Fruit fly (Drosophila melanogaster) whole organism, embryonic: Measurements from ENCODE around the gene CG14054.

ENCODE experiments used
- Atf-2 ChIP-seq: fragments of 200-800 bp; sonication (Bioruptor generic); optimal IDR thresholded peaks from 2 replicates; lab custom pipeline; 2016; ENCODE audit warnings: missing biosample characterization, missing genetic modification characterization
- Atf6 ChIP-seq: fragments of 200-800 bp; sonication (Bioruptor generic); IDR thresholded peaks from 2 replicates; pipeline ENCODE4 v1.3.6; 2022; ENCODE audit warnings: missing biosample characterization, missing genetic modification characterization
- Awh ChIP-seq: fragments of 200-800 bp; sonication (Bioruptor generic); IDR thresholded peaks from 2 replicates; pipeline ENCODE4, ENCODE4 v1.3.6; 2022; ENCODE audit warnings: missing biosample characterization, missing genetic modification characterization
- CG10543 ChIP-seq: fragments of 200-800 bp; sonication (Bioruptor generic); optimal IDR thresholded peaks from 3 replicates; lab custom pipeline; 2017; ENCODE audit warnings: missing biosample characterization, mild to moderate bottlenecking, missing genetic modification characterization, moderate library complexity
- CG10565 ChIP-seq: fragments of 200-800 bp; sonication (Bioruptor generic); optimal IDR thresholded peaks from 3 replicates; lab custom pipeline; 2016; ENCODE audit warnings: missing biosample characterization, mild to moderate bottlenecking, missing genetic modification characterization
- CG11696 ChIP-seq: fragments of 200-800 bp; sonication (Bioruptor generic); IDR thresholded peaks from 2 replicates; pipeline ENCODE4 v1.3.6; 2022; ENCODE audit warnings: missing biosample characterization, missing genetic modification characterization
- CG12155 ChIP-seq: fragments of 200-800 bp; sonication (Bioruptor generic); optimal IDR thresholded peaks from 3 replicates; lab custom pipeline; 2016; ENCODE audit warnings: missing biosample characterization, missing genetic modification characterization
- CG12299 ChIP-seq: fragments of 200-800 bp; sonication (Bioruptor generic); optimal IDR thresholded peaks from 2 replicates; lab custom pipeline; 2018; ENCODE audit warnings: missing biosample characterization, mild to moderate bottlenecking, missing genetic modification characterization
- CG12769 ChIP-seq: fragments of 200-800 bp; sonication (Bioruptor generic); optimal IDR thresholded peaks from 2 replicates; lab custom pipeline; 2019; ENCODE audit warnings: missing biosample characterization, mild to moderate bottlenecking, missing genetic modification characterization, moderate library complexity
- CG15514 ChIP-seq: fragments of 200-800 bp; sonication (Bioruptor generic); optimal IDR thresholded peaks from 3 replicates; lab custom pipeline; 2017; ENCODE audit warnings: missing biosample characterization, missing genetic modification characterization, mild to moderate bottlenecking, moderate library complexity, missing genetic modification reagents
- CG17328 ChIP-seq: fragments of 200-800 bp; sonication (Bioruptor generic); IDR thresholded peaks from 2 replicates; pipeline ENCODE4 v1.3.6; 2022; ENCODE audit warnings: missing biosample characterization, missing genetic modification characterization
- CG17912 ChIP-seq: fragments of 200-800 bp; sonication (Bioruptor generic); optimal IDR thresholded peaks from 2 replicates; lab custom pipeline; 2018; ENCODE audit warnings: missing biosample characterization, mild to moderate bottlenecking, missing genetic modification characterization
- CG32767 ChIP-seq: fragments of 200-800 bp; sonication (Bioruptor generic); IDR thresholded peaks from 2 replicates; pipeline ENCODE4 v1.3.6; 2022; ENCODE audit warnings: missing biosample characterization, missing genetic modification characterization
- CG3407 ChIP-seq: fragments of 200-800 bp; sonication (Bioruptor generic); optimal IDR thresholded peaks from 2 replicates; lab custom pipeline; 2018; ENCODE audit warnings: missing biosample characterization, mild to moderate bottlenecking, missing genetic modification characterization
- CG4707 ChIP-seq: fragments of 200-800 bp; sonication (Bioruptor generic); optimal IDR thresholded peaks from 2 replicates; lab custom pipeline; 2018; ENCODE audit warnings: missing biosample characterization, mild to moderate bottlenecking, missing genetic modification characterization, moderate library complexity
- CG7556 ChIP-seq: fragments of 200-800 bp; sonication (Bioruptor generic); optimal IDR thresholded peaks from 2 replicates; lab custom pipeline; 2017; ENCODE audit warnings: missing biosample characterization, mild to moderate bottlenecking, missing genetic modification characterization
- CG7928 ChIP-seq: fragments of 200-800 bp; sonication (Bioruptor generic); optimal IDR thresholded peaks from 2 replicates; lab custom pipeline; 2017; ENCODE audit warnings: missing biosample characterization, mild to moderate bottlenecking, missing genetic modification characterization
- CG8765 ChIP-seq: fragments of 200-800 bp; sonication (Bioruptor generic); IDR thresholded peaks from 2 replicates; pipeline ENCODE4 v1.3.6; 2022; ENCODE audit warnings: missing biosample characterization, missing genetic modification characterization
- Dad ChIP-seq: fragments of 200-800 bp; sonication (Bioruptor generic); optimal IDR thresholded peaks from 3 replicates; lab custom pipeline; 2016; ENCODE audit warnings: missing biosample characterization, missing genetic modification characterization
- Gsc ChIP-seq: fragments of 200-800 bp; sonication (Bioruptor generic); IDR thresholded peaks from 2 replicates; pipeline ENCODE4 v1.3.6; 2022; ENCODE audit warnings: missing biosample characterization, missing genetic modification characterization
- HLH4C ChIP-seq: fragments of 200-800 bp; sonication (Bioruptor generic); IDR thresholded peaks from 3 replicates; pipeline ENCODE4 v1.3.6; 2022; ENCODE audit warnings: missing biosample characterization, missing genetic modification characterization; ENCODE audit not compliant: partially characterized antibody
- Hey ChIP-seq: fragments of 200-800 bp; sonication (Bioruptor generic); optimal IDR thresholded peaks from 3 replicates; lab custom pipeline; 2018; ENCODE audit warnings: missing biosample characterization, mild to moderate bottlenecking, missing genetic modification characterization
- Hmx ChIP-seq: fragments of 200-800 bp; sonication (Bioruptor generic); optimal IDR thresholded peaks from 2 replicates; lab custom pipeline; 2016; ENCODE audit warnings: missing biosample characterization, missing genetic modification characterization
- Med ChIP-seq: fragments of 200-800 bp; sonication (Bioruptor generic); peaks from one replicate; lab custom pipeline; 2016; ENCODE audit warnings: missing biosample characterization, missing genetic modification characterization, mild to moderate bottlenecking, inconsistent platforms, moderate library complexity
- PHDP ChIP-seq: fragments of 200-800 bp; sonication (Bioruptor generic); optimal IDR thresholded peaks from 3 replicates; lab custom pipeline; 2018; ENCODE audit warnings: missing biosample characterization, mild to moderate bottlenecking, missing genetic modification characterization, moderate library complexity
- Rfx ChIP-seq: fragments of 200-800 bp; sonication (Bioruptor generic); IDR thresholded peaks from 2 replicates; pipeline ENCODE4 v1.3.6; 2022; ENCODE audit warnings: missing biosample characterization, missing genetic modification characterization
- Sry-δ ChIP-seq: fragments of 200-800 bp; sonication (Bioruptor generic); optimal IDR thresholded peaks from 2 replicates; lab custom pipeline; 2016; ENCODE audit warnings: missing biosample characterization, missing genetic modification characterization
- Stat92E ChIP-seq, 3 experiments: fragments of >200 bp in 2 of 3; fragments of 200-800 bp in 1 of 3; sonication (Bioruptor generic) in 1 of 3; optimal IDR thresholded peaks; 2 replicates each; lab custom pipeline; 2017 to 2019; ENCODE audit warnings: missing biosample characterization in 3 of 3, missing genetic modification characterization in 3 of 3, mild to moderate bottlenecking in 1 of 3, moderate library complexity in 1 of 3
- al ChIP-seq: fragments of 200-800 bp; sonication (Bioruptor generic); IDR thresholded peaks from 2 replicates; pipeline ENCODE4 v1.3.6; 2022; ENCODE audit warnings: missing biosample characterization, missing genetic modification characterization
- bbx ChIP-seq: fragments of 200-800 bp; sonication (Bioruptor generic); IDR thresholded peaks from 2 replicates; pipeline ENCODE4 v1.3.6; 2022; ENCODE audit warnings: missing biosample characterization, missing genetic modification characterization; ENCODE audit not compliant: partially characterized antibody
- bowl ChIP-seq: fragments of 200-800 bp; sonication (Bioruptor generic); IDR thresholded peaks from 2 replicates; pipeline ENCODE4 v1.3.6; 2022; ENCODE audit warnings: missing biosample characterization, missing genetic modification characterization
- chinmo ChIP-seq: fragments of 200-800 bp; sonication (Bioruptor generic); IDR thresholded peaks from 4 replicates; pipeline ENCODE4 v1.3.6; 2022; ENCODE audit warnings: missing biosample characterization, missing genetic modification characterization; ENCODE audit not compliant: partially characterized antibody
- chm ChIP-seq: fragments of 200-800 bp; sonication (Bioruptor generic); IDR thresholded peaks from 2 replicates; pipeline ENCODE4 v1.3.6; 2022; ENCODE audit warnings: missing biosample characterization, missing genetic modification characterization
- ci ChIP-seq: fragments of 200-800 bp; sonication (Bioruptor generic); IDR thresholded peaks from 3 replicates; pipeline ENCODE4 v1.3.6; 2022; ENCODE audit warnings: missing biosample characterization, missing genetic modification characterization
- crol ChIP-seq: fragments of 200-800 bp; sonication (Bioruptor generic); IDR thresholded peaks from 2 replicates; pipeline ENCODE4 v1.3.6; 2022; ENCODE audit warnings: missing biosample characterization, missing genetic modification characterization
- disco-r ChIP-seq: fragments of 200-800 bp; sonication (Bioruptor generic); optimal IDR thresholded peaks from 2 replicates; lab custom pipeline; 2016; ENCODE audit warnings: missing biosample characterization, missing genetic modification characterization
- eve ChIP-seq, 2 experiments: fragments of >200 bp; optimal IDR thresholded peaks; 2 replicates each; lab custom pipeline; 2017; ENCODE audit warnings: missing biosample characterization in 2 of 2, missing genetic modification characterization in 2 of 2
- fd96Cb ChIP-seq: fragments of 200-800 bp; sonication (Bioruptor generic); optimal IDR thresholded peaks from 2 replicates; lab custom pipeline; 2018; ENCODE audit warnings: missing biosample characterization, mild to moderate bottlenecking, missing genetic modification characterization, moderate library complexity
- ham ChIP-seq: fragments of 200-800 bp; sonication (Bioruptor generic); IDR thresholded peaks from 2 replicates; pipeline ENCODE4 v1.3.6; 2022; ENCODE audit warnings: missing biosample characterization, missing genetic modification characterization
- her ChIP-seq: fragments of 200-800 bp; sonication (Bioruptor generic); optimal IDR thresholded peaks from 2 replicates; lab custom pipeline; 2016; ENCODE audit warnings: missing biosample characterization, missing genetic modification characterization
- insv ChIP-seq, 2 experiments: fragments of 200-800 bp; sonication (Bioruptor generic); optimal IDR thresholded peaks; 3 replicates each; lab custom pipeline; 2016 to 2018; ENCODE audit warnings: missing biosample characterization in 2 of 2, missing genetic modification characterization in 2 of 2
- luna ChIP-seq: fragments of 200-800 bp; sonication (Bioruptor generic); optimal IDR thresholded peaks from 2 replicates; lab custom pipeline; 2016; ENCODE audit warnings: missing biosample characterization, missing genetic modification characterization
- odd ChIP-seq: fragments of 200-800 bp; sonication (Bioruptor generic); optimal IDR thresholded peaks from 2 replicates; lab custom pipeline; 2017; ENCODE audit warnings: missing biosample characterization, mild to moderate bottlenecking, missing genetic modification characterization
- pan ChIP-seq, 4 experiments: fragments of >200 bp in 3 of 4; fragments of 200-800 bp in 1 of 4; sonication (Bioruptor generic) in 1 of 4; optimal IDR thresholded peaks in 3 of 4; IDR thresholded peaks in 1 of 4; 2 replicates each; pipeline versions ENCODE4 v1.3.6 to Lab custom; 2017 to 2022; ENCODE audit warnings: missing biosample characterization in 2 of 4, missing genetic modification characterization in 2 of 4, mixed read lengths in 1 of 4
- pfk ChIP-seq: fragments of 200-800 bp; sonication (Bioruptor generic); optimal IDR thresholded peaks from 2 replicates; lab custom pipeline; 2018; ENCODE audit warnings: missing biosample characterization, mild to moderate bottlenecking, missing genetic modification characterization, moderate library complexity
- pum ChIP-seq: fragments of 200-800 bp; sonication (Bioruptor generic); optimal IDR thresholded peaks from 2 replicates; lab custom pipeline; 2016; ENCODE audit warnings: missing biosample characterization, missing genetic modification characterization
- sd ChIP-seq: fragments of 200-800 bp; sonication (Bioruptor generic); optimal IDR thresholded peaks from 3 replicates; lab custom pipeline; 2018; ENCODE audit warnings: missing biosample characterization, mild to moderate bottlenecking, missing genetic modification characterization, moderate library complexity
- sens-2 ChIP-seq: fragments of 200-800 bp; sonication (Bioruptor generic); IDR thresholded peaks from 2 replicates; pipeline ENCODE4 v1.3.6; 2022; ENCODE audit warnings: missing biosample characterization, missing genetic modification characterization
- slp2 ChIP-seq: fragments of 200-800 bp; sonication (Bioruptor generic); optimal IDR thresholded peaks from 2 replicates; lab custom pipeline; 2016; ENCODE audit warnings: missing biosample characterization, missing genetic modification characterization
- sob ChIP-seq: fragments of 200-800 bp; sonication (Bioruptor generic); IDR thresholded peaks from 2 replicates; pipeline ENCODE4 v1.3.6; 2022; ENCODE audit warnings: missing biosample characterization, missing genetic modification characterization
- wdn ChIP-seq: fragments of 200-800 bp; sonication (Bioruptor generic); IDR thresholded peaks from 2 replicates; pipeline ENCODE4 v1.3.6; 2022; ENCODE audit warnings: missing biosample characterization, missing genetic modification characterization

Gene CG14054

DNA sequence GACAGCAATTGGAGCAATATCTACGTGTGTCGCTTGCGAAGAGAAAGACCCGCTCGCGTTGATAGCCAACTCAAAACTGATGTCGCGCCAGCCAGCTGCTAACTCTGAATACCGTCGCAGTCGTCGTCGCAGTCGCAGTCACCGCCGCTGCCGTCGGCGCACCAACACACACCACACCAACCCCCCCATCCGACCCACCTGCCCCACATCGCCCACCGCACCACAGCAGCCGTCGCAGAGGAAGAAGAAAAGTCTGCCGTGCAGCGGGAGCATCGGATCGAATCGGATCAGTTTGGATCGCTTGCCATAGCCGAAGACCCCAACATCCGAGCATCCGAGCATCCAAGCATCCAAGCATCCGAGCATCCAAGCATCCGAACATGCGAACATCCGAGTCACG, 29.8 kb downstream of the CG14054 start (continued):
- no peak for TF ChIP-seq CG17912
- TF ChIP-seq CG4707 (GFP tag; lab: Kevin White, UChicago): no peak
- no peak for TF ChIP-seq disco-r (GFP tag; lab: Kevin White, UChicago)
- no peak for TF ChIP-seq Atf6 (GFP tag; lab: Robert Waterston, UW)
- no peak for TF ChIP-seq pan (optimal IDR thresholded peaks at IDR 0.05; lab: Kevin White, UChicago)
- TF ChIP-seq pan (GFP tag; optimal IDR thresholded peaks at IDR 0.05 in 1 of 2, IDR thresholded peaks at IDR 0.05 in 1 of 2): no peak
- TF ChIP-seq ham: no peak
- TF ChIP-seq wdn (GFP tag; lab: Robert Waterston, UW): 0 out of 2 replicates have a peak, but pooled peaks have one; percentile 17
- TF ChIP-seq CG7928 (GFP tag; lab: Kevin White, UChicago): no peak
- no peak for TF ChIP-seq CG3407 (GFP tag; lab: Kevin White, UChicago)
- TF ChIP-seq pum (GFP tag; lab: Kevin White, UChicago): no peak
- TF ChIP-seq CG10565 (GFP tag; lab: Kevin White, UChicago): no peak
- no peak for TF ChIP-seq slp2 (GFP tag; lab: Kevin White, UChicago)
- TF ChIP-seq Med (GFP tag; lab: Kevin White, UChicago): peak; percentile 28
- no peak for TF ChIP-seq insv (GFP tag; optimal IDR thresholded peaks at IDR 0.05; lab: Kevin White, UChicago)
- no peak for TF ChIP-seq CG12299 (tag; lab: Kevin White, UChicago)
- no peak for TF ChIP-seq eve (GFP tag; optimal IDR thresholded peaks at IDR 0.05; lab: Kevin White, UChicago)
- TF ChIP-seq Gsc (GFP tag; lab: Robert Waterston, UW): no peak
- TF ChIP-seq CG8765 (GFP tag; lab: Robert Waterston, UW): no peak
- no peak for TF ChIP-seq sob (GFP tag; lab: Robert Waterston, UW)
- peak; percentile 82 for TF ChIP-seq chinmo (GFP tag; lab: Robert Waterston, UW)
- no peak for TF ChIP-seq Dad (GFP tag; lab: Kevin White, UChicago)
- no peak for TF ChIP-seq CG32767
- TF ChIP-seq Stat92E (GFP tag; optimal IDR thresholded peaks at IDR 0.05; lab: Kevin White, UChicago): no peak
- TF ChIP-seq bowl (GFP tag; lab: Robert Waterston, UW): 0 out of 2 replicates have a peak, but pooled peaks have one; percentile 24
- TF ChIP-seq fd96Cb (tag; lab: Kevin White, UChicago): no peak
- TF ChIP-seq CG12155 (GFP tag; lab: Kevin White, UChicago): no peak
- no peak for TF ChIP-seq luna (GFP tag; lab: Kevin White, UChicago)
- TF ChIP-seq CG10543 (GFP tag; lab: Kevin White, UChicago): peak; percentile 89
- TF ChIP-seq odd (GFP tag; lab: Kevin White, UChicago): peak; percentile 11
- TF ChIP-seq ci (GFP tag; lab: Robert Waterston, UW): peak; percentile 57; the same call in 2 of the 3 replicates
- TF ChIP-seq CG7556 (GFP tag; lab: Kevin White, UChicago): no peak
- no peak for TF ChIP-seq CG17328 (GFP tag; lab: Robert Waterston, UW)
- TF ChIP-seq her (GFP tag; lab: Kevin White, UChicago): no peak
- TF ChIP-seq bbx (GFP tag; lab: Robert Waterston, UW): peak; percentile 41; the same call in 1 of the 2 replicates
- TF ChIP-seq al (GFP tag; lab: Robert Waterston, UW): no peak
- TF ChIP-seq pfk (GFP tag; lab: Kevin White, UChicago): no peak
- TF ChIP-seq crol (GFP tag; lab: Robert Waterston, UW): peak; percentile 94
- no peak for TF ChIP-seq CG11696 (GFP tag; lab: Robert Waterston, UW)
- peak; percentile 37 for TF ChIP-seq sd (tag; lab: Kevin White, UChicago)
- TF ChIP-seq Rfx: peak; percentile 19
- TF ChIP-seq chm (GFP tag; lab: Robert Waterston, UW): peak; percentile 43; the same call in 1 of the 2 replicates
- TF ChIP-seq Sry-δ (GFP tag; lab: Kevin White, UChicago): no peak
- 0 out of 2 replicates have a peak, but pooled peaks have one; percentile 18 for TF ChIP-seq sens-2 (GFP tag; lab: Robert Waterston, UW)
- TF ChIP-seq Hmx (GFP tag; lab: Kevin White, UChicago): no peak
- no peak for TF ChIP-seq PHDP (tag; lab: Kevin White, UChicago)
- peak; percentile 92 for TF ChIP-seq CG12769 (tag; lab: Kevin White, UChicago)
- peak; percentile 7 for TF ChIP-seq CG15514 (GFP tag; lab: Kevin White, UChicago)
- TF ChIP-seq Atf-2 (GFP tag; lab: Kevin White, UChicago): no peak
- TF ChIP-seq HLH4C (GFP tag; lab: Robert Waterston, UW): 0 out of 3 replicates have a peak, but pooled peaks have one; percentile 18
- TF ChIP-seq Hey (tag; lab: Kevin White, UChicago): no peak
- no peak for TF ChIP-seq Awh (GFP tag; lab: Robert Waterston, UW)
